Fruit fly (Drosophila melanogaster) whole organism: ENCODE results near the gene SmydA-9.

Experiments used
- EcR ChIP-seq, 2 experiments: fragments of >200 bp; optimal IDR thresholded peaks; 2 replicates each; lab custom pipeline; 2017; ENCODE audit warnings: missing biosample characterization in 2 of 2, missing genetic modification characterization in 2 of 2, missing genetic modification reagents in 2 of 2
- psq ChIP-seq: fragments of >200 bp; optimal IDR thresholded peaks from 2 replicates; lab custom pipeline; 2017
- usp ChIP-seq: fragments of >200 bp; optimal IDR thresholded peaks from 2 replicates; lab custom pipeline; 2017; ENCODE audit warnings: missing biosample characterization, missing genetic modification characterization, mixed read lengths

dm6 chrX:9210787-9211186 lies at the start of gene SmydA-9:
- no peak for TF ChIP-seq psq
- no peak for TF ChIP-seq EcR (GFP tag; optimal IDR thresholded peaks at IDR 0.05; lab: Kevin White, UChicago)
- no peak for TF ChIP-seq usp (GFP tag; lab: Kevin White, UChicago)
